Worm (Caenorhabditis elegans): ENCODE measurements around the gene col-147.

DNA sequence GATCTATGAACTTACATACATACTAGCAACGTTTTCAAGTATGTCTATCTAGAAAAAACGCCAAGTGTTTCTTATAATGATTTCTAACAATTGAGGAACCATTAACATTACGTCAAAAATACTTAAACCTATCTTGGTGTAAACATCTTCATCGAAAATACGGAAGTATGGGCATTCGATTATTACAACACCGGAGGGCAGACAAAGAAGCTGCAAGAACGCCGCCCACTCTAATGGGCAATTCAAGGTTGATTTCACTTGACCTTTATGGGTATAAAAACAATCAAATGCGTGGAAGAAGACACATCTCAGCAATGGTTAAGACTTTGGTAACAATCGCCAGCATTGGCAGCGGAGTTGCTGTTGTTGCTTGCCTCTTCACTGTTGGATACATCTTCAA lies 3.5 kb downstream of the col-147 start, which contains the start of gene col-146:
- no peak for TF ChIP-seq eyg-1 (tag; optimal IDR thresholded peaks at IDR 0.05)
- TF ChIP-seq tbx-2 (tag; optimal IDR thresholded peaks at IDR 0.05): no peak
- no peak for TF ChIP-seq fax-1 (tag; optimal IDR thresholded peaks at IDR 0.05)
- TF ChIP-seq nhr-11 (tag; optimal IDR thresholded peaks at IDR 0.05): no peak
- no peak for TF ChIP-seq pha-4 (tag; optimal IDR thresholded peaks at IDR 0.05)
- TF ChIP-seq ceh-45 (GFP tag; IDR thresholded peaks at IDR 0.05): no peak
- TF ChIP-seq npax-4 (tag; optimal IDR thresholded peaks at IDR 0.05): no peak
- TF ChIP-seq nfya-1 (tag; optimal IDR thresholded peaks at IDR 0.05): no peak
- TF ChIP-seq madf-2 (tag; optimal IDR thresholded peaks at IDR 0.05): no peak
- TF ChIP-seq rnt-1 (tag; optimal IDR thresholded peaks at IDR 0.05): no peak

All from whole organism, late embryonic.